Worm (Caenorhabditis elegans) whole organism, dauer: Measurements from ENCODE around the gene irld-8.

Experiments used
- unc-62 ChIP-seq: sonication (generic microtip); optimal IDR thresholded peaks from 2 replicates; lab custom pipeline; 2017; ENCODE audit warnings: missing biosample characterization, missing genetic modification reagents, missing genetic modification characterization

Gene irld-8

DNA sequence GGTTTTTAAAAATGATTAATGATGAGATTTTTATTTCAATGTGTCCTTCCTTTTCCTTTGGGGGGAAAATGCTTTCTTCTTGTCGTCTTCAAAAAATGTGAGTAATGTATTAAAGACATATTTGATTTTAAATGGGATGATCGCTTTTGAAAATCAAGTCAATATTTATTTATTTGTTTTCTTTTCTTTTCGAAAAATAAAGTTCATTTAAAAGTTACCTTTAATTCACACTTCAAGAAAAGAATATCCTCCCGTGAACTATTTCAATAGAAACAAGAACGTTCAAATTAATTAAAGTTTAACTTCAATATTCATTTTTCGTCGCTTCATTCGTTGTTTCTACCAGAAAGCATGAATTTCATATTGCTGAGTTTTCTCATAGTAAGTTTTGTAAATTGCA lies at the start of gene irld-8:
irld-8 (plus strand) TSS at position 301 of the 400 bp plus-strand sequence.
- TF ChIP-seq unc-62 (GFP tag; lab: Kevin White, UChicago) = no peak

ce11 chrIV:8066598-8066997 lies 49.0 kb upstream of the irld-8 start:
- TF ChIP-seq unc-62 (GFP tag; lab: Kevin White, UChicago) = no peak

DNA sequence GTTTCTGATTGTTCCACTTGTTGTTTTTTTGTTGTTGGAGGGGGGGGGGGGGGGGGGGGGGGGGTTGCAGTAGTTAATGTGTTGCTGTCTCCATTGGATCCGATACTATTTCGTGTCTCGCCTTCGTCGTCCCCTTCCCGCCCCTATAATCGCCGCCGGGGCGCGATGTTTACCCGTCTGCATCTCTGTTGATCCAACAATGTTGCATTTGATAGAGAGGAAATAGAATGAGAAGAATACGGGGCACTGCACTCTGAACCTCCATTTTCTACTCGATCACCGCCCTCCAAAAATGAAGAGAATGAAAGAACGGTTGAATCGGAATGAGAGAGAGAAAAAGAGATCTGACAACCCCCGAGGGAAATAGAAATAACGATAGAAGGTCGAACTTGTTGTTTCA lies 47.8 kb upstream of the irld-8 start:
- no peak for TF ChIP-seq unc-62 (GFP tag; lab: Kevin White, UChicago)

ce11 chrIV:8068280-8068679 lies 47.3 kb upstream of the irld-8 start:
- TF ChIP-seq unc-62 (GFP tag; lab: Kevin White, UChicago) = no peak

DNA sequence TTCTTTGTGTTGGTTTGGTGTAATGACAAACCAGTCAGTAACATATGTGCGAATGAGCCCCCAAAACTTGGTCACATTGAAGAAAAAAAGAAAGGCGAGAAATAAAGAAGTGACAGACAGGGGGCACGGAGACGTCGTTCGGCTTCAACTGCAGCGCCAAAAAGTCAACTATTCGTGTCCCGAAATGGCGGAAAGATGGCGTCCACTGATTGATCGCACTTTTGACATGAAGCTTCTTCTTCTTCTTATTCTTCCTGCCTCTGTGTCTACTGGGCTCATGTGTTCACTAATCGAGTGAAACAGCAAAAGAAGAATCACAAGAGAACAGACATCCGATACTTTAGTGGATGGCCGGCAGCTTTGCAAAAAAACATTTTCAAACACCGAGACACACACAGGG lies 46.5 kb upstream of the irld-8 start:
- no peak for TF ChIP-seq unc-62 (GFP tag; lab: Kevin White, UChicago)

DNA sequence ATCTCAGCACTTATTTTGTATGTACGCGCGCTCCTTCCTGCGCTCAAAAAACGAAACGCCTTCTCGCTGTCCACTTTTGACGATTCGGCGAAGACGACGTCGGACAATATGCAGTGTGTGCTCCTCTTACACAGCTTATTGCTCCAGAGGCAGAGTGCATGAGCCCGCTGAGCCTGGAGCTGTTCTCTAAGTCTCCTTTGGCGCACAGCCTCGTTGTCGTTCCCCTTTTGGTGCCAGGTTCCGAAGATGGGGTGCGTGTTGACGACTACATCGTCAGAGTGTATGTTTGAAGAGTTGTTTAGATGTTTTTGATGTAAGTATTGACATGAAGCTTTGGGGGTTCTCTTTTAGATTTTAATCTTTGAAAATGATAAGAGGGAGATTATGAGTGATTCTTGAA lies 45.3 kb upstream of the irld-8 start:
- TF ChIP-seq unc-62 (GFP tag; lab: Kevin White, UChicago) = no peak

ce11 chrIV:8070934-8071333 lies 44.6 kb upstream of the irld-8 start:
- no peak for TF ChIP-seq unc-62 (GFP tag; lab: Kevin White, UChicago)

ce11 chrIV:8075516-8075915 lies 40.0 kb upstream of the irld-8 start:
- no peak for TF ChIP-seq unc-62 (GFP tag; lab: Kevin White, UChicago)

ce11 chrIV:8076511-8076910 lies 39.1 kb upstream of the irld-8 start:
- no peak for TF ChIP-seq unc-62 (GFP tag; lab: Kevin White, UChicago)

DNA sequence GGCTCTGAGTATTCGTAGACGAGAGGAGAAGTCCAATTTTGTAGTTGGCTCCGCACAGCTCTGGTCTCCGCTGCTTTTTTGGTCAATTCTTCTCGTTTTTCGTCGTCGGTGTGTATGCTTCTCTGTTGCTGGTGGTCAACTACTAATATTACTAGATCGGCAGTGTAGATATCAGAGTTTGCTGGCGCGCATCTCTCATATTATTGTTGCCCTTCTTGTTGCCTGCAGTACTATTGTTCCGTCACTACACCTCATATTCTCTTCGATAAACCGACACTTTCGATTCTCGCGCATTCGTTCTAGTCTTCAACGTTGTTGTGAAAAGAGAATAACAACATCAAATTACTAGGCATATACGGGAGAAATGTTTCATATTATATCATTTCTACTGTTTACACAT lies 35.4 kb upstream of the irld-8 start:
- no peak for TF ChIP-seq unc-62 (GFP tag; lab: Kevin White, UChicago)

DNA sequence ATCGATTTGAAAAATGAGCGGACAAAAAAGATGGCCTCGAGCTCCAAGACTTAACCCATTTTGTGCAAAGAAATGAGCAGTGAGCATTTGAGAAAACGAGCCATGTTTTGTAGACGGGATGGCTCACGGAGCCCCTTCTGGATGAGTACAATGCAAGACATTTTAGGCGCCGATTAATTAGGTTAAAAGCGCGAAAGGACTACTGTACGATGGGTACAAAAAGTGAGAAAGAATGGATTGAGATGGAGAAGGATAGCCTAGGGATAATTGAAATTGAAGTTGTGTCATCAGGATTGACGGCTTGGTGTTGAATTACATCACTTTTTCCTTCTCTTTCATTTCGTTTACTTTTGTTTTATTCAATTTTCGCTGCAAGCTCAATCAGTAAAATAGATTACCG lies 34.8 kb upstream of the irld-8 start:
- no peak for TF ChIP-seq unc-62 (GFP tag; lab: Kevin White, UChicago)

- no peak for TF ChIP-seq unc-62 (GFP tag; lab: Kevin White, UChicago)
These were observed 29.0 kb upstream of the irld-8 start, which contains the start of gene nsy-7 for ce11 chrIV:8086552-8086951. nsy-7 (minus strand) TSS chrIV:8086652.

DNA sequence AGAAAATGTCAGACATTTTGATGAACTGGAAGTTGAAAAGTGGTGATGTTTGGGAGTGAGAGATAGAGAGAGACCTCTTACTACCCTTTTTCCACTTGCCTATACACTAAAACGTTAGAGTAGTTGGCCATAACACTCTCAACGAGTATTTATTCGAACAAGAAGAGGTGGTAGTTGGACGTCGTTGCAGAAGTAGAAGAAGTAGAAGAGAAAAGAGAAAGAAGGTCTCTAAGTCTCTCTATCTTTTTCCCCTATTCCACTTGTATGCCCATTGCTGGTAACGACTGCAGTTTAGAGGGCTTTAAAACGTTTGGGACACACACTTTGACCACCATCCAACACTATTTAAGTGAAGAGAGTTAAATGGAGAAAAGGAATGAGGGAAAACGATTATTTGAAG lies 24.0 kb upstream of the irld-8 start:
- no peak for TF ChIP-seq unc-62 (GFP tag; lab: Kevin White, UChicago)

DNA sequence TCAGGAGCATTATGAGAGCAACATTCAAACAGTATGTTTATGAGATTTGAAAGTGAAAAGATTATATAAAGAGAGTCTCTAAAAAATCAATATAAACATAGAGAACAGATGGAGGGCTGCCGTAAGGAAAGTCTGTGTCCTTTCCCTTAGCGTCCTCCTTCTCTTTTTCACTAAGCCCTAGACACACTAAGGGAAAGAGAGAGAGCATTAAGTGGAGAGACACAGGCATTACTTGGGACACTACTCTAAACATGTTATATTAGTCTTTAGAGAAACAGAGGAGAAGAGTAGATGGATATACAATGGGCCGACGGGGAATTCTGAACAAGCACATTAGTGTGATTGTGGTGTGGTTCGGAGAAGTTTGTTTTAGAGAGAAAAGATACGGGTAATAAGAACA lies 19.2 kb upstream of the irld-8 start:
- TF ChIP-seq unc-62 (GFP tag; lab: Kevin White, UChicago) = no peak

ce11 chrIV:8099601-8100000 lies 16.0 kb upstream of the irld-8 start, which contains the start of gene Y42H9AR.2:
Y42H9AR.2 (plus strand) TSS chrIV:8099901.
- no peak for TF ChIP-seq unc-62 (GFP tag; lab: Kevin White, UChicago)

ce11 chrIV:8102231-8102630 lies 13.3 kb upstream of the irld-8 start, which contains the start of gene Y42H9AR.5:
Y42H9AR.5 (plus strand) TSS chrIV:8102531.
- no peak for TF ChIP-seq unc-62 (GFP tag; lab: Kevin White, UChicago)

- TF ChIP-seq unc-62 (GFP tag; lab: Kevin White, UChicago) = no peak
These were observed 12.4 kb upstream of the irld-8 start for ce11 chrIV:8103196-8103595.

ce11 chrIV:8105083-8105482 lies 10.5 kb upstream of the irld-8 start:
- no peak for TF ChIP-seq unc-62 (GFP tag; lab: Kevin White, UChicago)
